Worm (Caenorhabditis elegans): Measurements from ENCODE around the gene F17C8.9.
"Not testable (repeated sequence)": the region's sequence is repeated elsewhere in the genome, so short reads cannot be mapped to it uniquely, and the experiment has no call there.

The F17C8.9 gene

DNA sequence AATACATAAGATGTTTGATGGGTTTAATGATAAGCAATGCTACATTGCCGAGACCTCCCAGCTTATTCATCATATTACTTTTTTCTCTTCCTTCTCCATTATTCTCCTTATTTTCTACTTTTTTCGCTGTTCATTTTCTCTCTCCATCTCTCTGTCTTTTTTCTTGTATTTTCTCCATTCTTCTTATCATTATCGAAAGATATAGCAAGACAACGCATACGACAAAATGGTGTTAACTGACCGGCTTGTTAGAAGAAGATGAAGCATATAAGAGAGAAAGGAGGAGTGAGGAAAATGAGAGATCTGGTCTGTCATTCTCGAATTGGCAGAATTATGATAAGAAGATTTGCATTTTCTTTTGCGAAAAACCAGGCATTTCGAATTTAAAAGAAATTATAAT is 32.7 kb downstream of the F17C8.9 start:
- TF ChIP-seq unc-62 (GFP tag; optimal IDR thresholded peaks at IDR 0.05) = no peak

DNA sequence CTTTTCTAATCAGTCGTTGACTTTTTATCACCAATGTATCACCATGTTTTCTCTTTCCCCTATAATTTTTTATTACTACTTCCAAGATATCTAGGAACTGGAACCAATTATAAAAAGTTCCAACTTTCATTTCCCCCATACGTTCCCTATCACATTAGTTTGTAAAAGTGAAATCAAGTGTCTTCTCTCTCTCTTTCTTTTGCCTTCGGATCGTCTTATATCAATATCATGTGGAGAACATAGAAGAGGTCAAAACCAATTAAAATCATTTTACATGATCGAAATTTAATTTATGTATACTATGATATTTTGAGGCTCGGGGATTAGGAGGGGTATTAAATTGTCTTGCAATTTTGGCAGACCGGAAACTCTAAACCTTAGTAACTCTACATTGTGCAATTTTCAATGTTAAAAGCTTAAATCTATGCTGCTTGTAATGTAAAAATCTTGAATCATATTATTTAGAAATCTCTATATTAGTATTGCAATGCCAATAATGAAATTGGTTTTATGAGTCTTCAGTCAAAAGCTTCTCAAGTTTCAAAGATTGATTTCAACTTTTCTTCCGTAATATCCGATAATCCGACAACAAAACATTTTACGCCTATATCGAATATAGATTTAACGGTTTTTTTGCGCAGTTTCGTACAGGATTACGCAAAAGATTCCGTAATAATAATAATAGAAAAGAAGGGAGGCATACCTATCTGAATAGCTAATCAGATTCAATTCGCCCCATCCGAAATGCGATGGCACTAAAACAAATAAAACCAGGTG is 33.9 kb downstream of the F17C8.9 start:
- no peak for TF ChIP-seq unc-62 (GFP tag; optimal IDR thresholded peaks at IDR 0.05)

DNA sequence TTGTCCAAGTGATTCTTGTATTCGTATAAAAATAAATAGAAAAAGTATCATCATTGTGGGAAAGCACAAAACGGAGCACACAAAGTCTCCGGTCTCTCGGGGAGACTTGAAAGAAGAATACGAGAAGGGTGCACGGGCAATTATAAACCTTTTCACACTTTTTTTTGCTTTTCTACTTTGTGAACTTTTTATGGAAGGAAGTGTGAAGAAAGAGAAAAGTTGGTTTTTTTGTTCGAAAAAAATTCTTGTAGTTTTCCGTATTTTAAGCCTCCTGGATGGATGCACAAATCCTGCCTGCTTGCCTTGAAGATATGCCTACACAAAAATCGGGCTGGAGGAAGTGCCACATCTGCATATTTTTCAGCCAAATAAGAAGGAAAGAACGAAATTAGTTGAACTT is 43.8 kb downstream of the F17C8.9 start, which contains the start of gene B0393.7:
TSS of gene B0393.7 (minus strand) at position 101 of the 400 bp plus-strand sequence.
- no peak for TF ChIP-seq unc-62 (GFP tag; optimal IDR thresholded peaks at IDR 0.05)

DNA sequence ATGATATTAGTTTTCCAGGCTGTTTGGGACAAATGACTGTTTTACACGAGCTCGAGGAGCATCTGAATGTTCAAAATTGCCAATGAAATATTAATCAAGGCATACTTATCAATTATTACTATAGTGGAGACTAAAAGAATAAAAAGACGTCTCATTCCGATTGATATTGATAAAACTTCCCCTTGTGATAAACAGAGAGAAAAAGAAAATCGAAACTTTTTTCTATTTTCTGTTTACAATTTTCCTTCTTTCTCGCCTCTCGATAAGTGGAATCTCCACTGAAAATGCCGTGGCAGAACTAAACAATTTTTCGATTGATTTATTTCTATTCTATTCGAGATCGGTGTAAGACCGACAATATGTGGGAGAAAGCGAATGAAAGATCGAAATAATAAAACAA is 45.7 kb downstream of the F17C8.9 start, which contains the start of gene B0393.9:
TSS of gene B0393.9 (minus strand) at position 303 of the 400 bp plus-strand sequence.
- TF ChIP-seq unc-62 (GFP tag; optimal IDR thresholded peaks at IDR 0.05) = no peak

DNA sequence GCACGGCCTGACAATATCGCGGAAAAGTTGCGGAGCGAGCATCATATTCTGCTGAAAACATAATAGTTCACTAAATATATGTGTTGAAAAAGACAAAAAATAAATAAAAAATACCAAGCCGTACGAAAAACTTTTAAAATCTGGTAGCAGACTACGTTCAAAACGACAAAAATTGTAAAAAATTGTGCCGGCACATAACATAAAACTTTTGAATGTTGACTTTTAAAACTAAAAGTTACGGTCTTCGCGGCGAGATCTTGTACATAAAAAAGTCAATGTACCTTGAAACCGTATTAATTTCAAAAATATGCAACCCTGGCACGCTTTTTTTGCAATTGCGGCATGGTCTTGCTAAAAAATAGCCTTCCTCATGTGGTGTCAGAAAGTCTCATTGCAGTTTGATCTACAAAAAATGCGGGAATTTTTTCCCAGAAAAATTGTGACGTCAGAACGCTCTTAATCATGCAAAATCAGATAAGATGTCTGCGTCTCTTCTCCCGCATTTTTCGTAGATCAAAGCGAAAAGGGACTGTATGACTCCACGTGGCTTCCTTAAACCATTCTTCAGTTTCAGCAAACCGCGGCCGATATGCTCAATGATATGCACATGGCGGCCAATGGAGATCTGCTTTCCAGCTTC is 47.9 kb downstream of the F17C8.9 start, which contains the start of the genes gex-5 and C38D4.10:
TSS of gene gex-5 (minus strand) at position 51 of the 640 bp plus-strand sequence.
TSS of gene C38D4.10 (plus strand) at position 590 of the 640 bp plus-strand sequence.
- not testable (repeated sequence) for TF ChIP-seq unc-62 (GFP tag; optimal IDR thresholded peaks at IDR 0.05)

DNA sequence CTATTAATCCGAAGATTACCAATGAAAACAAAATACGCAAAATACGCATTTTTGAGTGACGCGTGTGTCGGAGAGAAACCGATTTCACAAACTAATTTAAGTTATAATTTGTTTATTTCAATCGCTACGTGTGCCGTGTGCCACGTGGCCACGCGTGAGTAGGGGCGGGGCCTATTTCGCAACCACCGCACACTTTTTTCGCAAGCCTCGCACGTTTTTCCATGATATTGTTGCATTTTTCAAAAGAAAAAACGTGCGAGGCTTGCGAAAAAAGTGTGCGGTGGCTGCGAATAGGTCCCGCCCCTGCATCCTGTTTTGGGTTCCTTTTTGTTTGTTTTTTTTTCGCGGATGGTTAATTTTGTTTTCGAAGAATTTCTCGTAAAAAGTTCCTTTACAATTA is 51.0 kb downstream of the F17C8.9 start, which contains the start of gene enu-3.2:
TSS of gene enu-3.2 (minus strand) at position 105 of the 400 bp plus-strand sequence.
- TF ChIP-seq unc-62 (GFP tag; optimal IDR thresholded peaks at IDR 0.05) = not testable (repeated sequence)

Measured in whole organism, dauer.